Worm (Caenorhabditis elegans) whole organism, late embryonic: ENCODE measurements around the gene cosa-1.
A peak's percentile ranks its signal among the peaks of the same experiment; 100 is the strongest.

ENCODE experiments used
- C08G9.2 ChIP-seq: sonication (generic microtip); optimal IDR thresholded peaks from 2 replicates; lab custom pipeline; 2016; ENCODE audit warnings: mild to moderate bottlenecking, missing genetic modification characterization, moderate library complexity, missing compliant biosample characterization
- C38D4.7 ChIP-seq: fragments of 200-800 bp; sonication (Bioruptor generic); optimal IDR thresholded peaks from 2 replicates; lab custom pipeline; 2018; ENCODE audit warnings: mild to moderate bottlenecking, missing genetic modification characterization, moderate library complexity, missing compliant biosample characterization
- F13H6.1 ChIP-seq: sonication (generic microtip); optimal IDR thresholded peaks from 2 replicates; lab custom pipeline; 2016; ENCODE audit warnings: missing genetic modification characterization, missing compliant biosample characterization
- K02D7.2 ChIP-seq: sonication (generic microtip); optimal IDR thresholded peaks from 2 replicates; lab custom pipeline; 2017; ENCODE audit warnings: mild to moderate bottlenecking, missing genetic modification characterization, missing compliant biosample characterization
- ama-1 ChIP-seq: fragments of 150-350 bp; optimal IDR thresholded peaks from 2 replicates; lab custom pipeline; 2014
- ceh-14 ChIP-seq: sonication (generic microtip); optimal IDR thresholded peaks from 2 replicates; lab custom pipeline; 2016; ENCODE audit warnings: missing genotype, missing genetic modification characterization, missing compliant biosample characterization
- ceh-19 ChIP-seq: fragments of 200-800 bp; sonication (Bioruptor generic); optimal IDR thresholded peaks from 2 replicates; lab custom pipeline; 2018; ENCODE audit warnings: mild to moderate bottlenecking, missing genetic modification characterization, missing compliant biosample characterization
- ceh-2 ChIP-seq: sonication (generic microtip); optimal IDR thresholded peaks from 2 replicates; lab custom pipeline; 2016; ENCODE audit warnings: missing genotype, missing genetic modification characterization, missing compliant biosample characterization
- ceh-22 ChIP-seq: sonication (generic microtip); optimal IDR thresholded peaks from 2 replicates; lab custom pipeline; 2017; ENCODE audit warnings: missing biosample characterization, missing genetic modification characterization
- ceh-24 ChIP-seq: sonication (generic microtip); optimal IDR thresholded peaks from 2 replicates; lab custom pipeline; 2016; ENCODE audit warnings: mild to moderate bottlenecking, missing genetic modification characterization, missing compliant biosample characterization
- ceh-30 ChIP-seq: fragments of 150-350 bp; optimal IDR thresholded peaks from 2 replicates; lab custom pipeline; 2014; ENCODE audit warnings: missing biosample characterization, missing genetic modification characterization
- ceh-6 ChIP-seq: fragments of 200-800 bp; sonication (Bioruptor generic); optimal IDR thresholded peaks from 2 replicates; lab custom pipeline; 2018; ENCODE audit warnings: mild to moderate bottlenecking, missing genetic modification characterization, missing compliant biosample characterization
- che-1 ChIP-seq: sonication (generic microtip); optimal IDR thresholded peaks from 2 replicates; lab custom pipeline; 2016; ENCODE audit warnings: mild to moderate bottlenecking, missing genetic modification characterization, missing compliant biosample characterization
- elt-4 ChIP-seq: sonication (generic microtip); optimal IDR thresholded peaks from 2 replicates; lab custom pipeline; 2016; ENCODE audit warnings: missing genetic modification characterization, missing compliant biosample characterization
- ets-4 ChIP-seq: sonication (generic microtip); optimal IDR thresholded peaks from 2 replicates; lab custom pipeline; 2016; ENCODE audit warnings: missing genetic modification characterization, missing compliant biosample characterization
- eyg-1 ChIP-seq: sonication (generic microtip); optimal IDR thresholded peaks from 2 replicates; lab custom pipeline; 2016; ENCODE audit warnings: missing genotype, missing genetic modification characterization, missing compliant biosample characterization
- fax-1 ChIP-seq: sonication (generic microtip); optimal IDR thresholded peaks from 2 replicates; lab custom pipeline; 2016; ENCODE audit warnings: missing genotype, missing genetic modification characterization, missing compliant biosample characterization
- fkh-10 ChIP-seq: fragments of 150-350 bp; optimal IDR thresholded peaks from 2 replicates; lab custom pipeline; 2014; ENCODE audit warnings: missing biosample characterization, missing genetic modification reagents, missing genetic modification characterization
- fkh-6 ChIP-seq: sonication (generic microtip); optimal IDR thresholded peaks from 2 replicates; lab custom pipeline; 2016; ENCODE audit warnings: missing genetic modification characterization, missing compliant biosample characterization
- hlh-13 ChIP-seq: fragments of 200-800 bp; sonication (Bioruptor generic); optimal IDR thresholded peaks from 2 replicates; lab custom pipeline; 2018; ENCODE audit warnings: mild to moderate bottlenecking, missing genetic modification characterization, missing compliant biosample characterization
- hlh-15 ChIP-seq: sonication (generic microtip); optimal IDR thresholded peaks from 2 replicates; lab custom pipeline; 2016; ENCODE audit warnings: missing genetic modification characterization, missing compliant biosample characterization
- lim-6 ChIP-seq: sonication (generic microtip); optimal IDR thresholded peaks from 2 replicates; lab custom pipeline; 2016; ENCODE audit warnings: missing genetic modification characterization, missing compliant biosample characterization
- lin-11 ChIP-seq: fragments of 200-800 bp; sonication (Bioruptor generic); optimal IDR thresholded peaks from 2 replicates; lab custom pipeline; 2018; ENCODE audit warnings: mild to moderate bottlenecking, missing genetic modification characterization, missing compliant biosample characterization
- madf-2 ChIP-seq: sonication (generic microtip); optimal IDR thresholded peaks from 2 replicates; lab custom pipeline; 2017; ENCODE audit warnings: missing genetic modification characterization, missing compliant biosample characterization
- mec-3 ChIP-seq: sonication (generic microtip); optimal IDR thresholded peaks from 2 replicates; lab custom pipeline; 2016; ENCODE audit warnings: borderline replicate concordance, missing genetic modification characterization, missing compliant biosample characterization
- nhr-11 ChIP-seq: fragments of 150-350 bp; optimal IDR thresholded peaks from 2 replicates; lab custom pipeline; 2014; ENCODE audit warnings: missing biosample characterization, missing genetic modification characterization
- npax-4 ChIP-seq: sonication (generic microtip); optimal IDR thresholded peaks from 2 replicates; lab custom pipeline; 2016; ENCODE audit warnings: missing genetic modification characterization, missing compliant biosample characterization
- pat-9 ChIP-seq: fragments of 200-800 bp; sonication (Bioruptor generic); optimal IDR thresholded peaks from 2 replicates; lab custom pipeline; 2018; ENCODE audit warnings: mild to moderate bottlenecking, missing genetic modification characterization, moderate library complexity, missing compliant biosample characterization
- pha-2 ChIP-seq: sonication (generic microtip); optimal IDR thresholded peaks from 2 replicates; lab custom pipeline; 2017; ENCODE audit warnings: mild to moderate bottlenecking, missing genetic modification characterization, missing compliant biosample characterization
- pqm-1 ChIP-seq: sonication (generic microtip); optimal IDR thresholded peaks from 2 replicates; lab custom pipeline; 2016; ENCODE audit warnings: missing genetic modification characterization, missing compliant biosample characterization
- pros-1 ChIP-seq: fragments of 150-350 bp; optimal IDR thresholded peaks from 2 replicates; lab custom pipeline; 2014; ENCODE audit warnings: missing biosample characterization, missing genetic modification reagents, missing genetic modification characterization
- rnt-1 ChIP-seq: sonication (generic microtip); optimal IDR thresholded peaks from 2 replicates; lab custom pipeline; 2016; ENCODE audit warnings: missing genetic modification characterization, missing compliant biosample characterization
- sdc-2 ChIP-seq: sonication (generic microtip); optimal IDR thresholded peaks from 2 replicates; lab custom pipeline; 2016; ENCODE audit warnings: missing genotype, missing genetic modification characterization, missing compliant biosample characterization
- sox-4 ChIP-seq: sonication (generic microtip); optimal IDR thresholded peaks from 2 replicates; lab custom pipeline; 2017; ENCODE audit warnings: mild to moderate bottlenecking, missing genetic modification characterization, inconsistent platforms, missing compliant biosample characterization
- syd-9 ChIP-seq: sonication (generic microtip); optimal IDR thresholded peaks from 2 replicates; lab custom pipeline; 2016; ENCODE audit warnings: mild to moderate bottlenecking, missing genetic modification characterization, moderate library complexity, missing compliant biosample characterization
- tbx-7 ChIP-seq: sonication (generic microtip); optimal IDR thresholded peaks from 2 replicates; lab custom pipeline; 2016; ENCODE audit warnings: missing genotype, missing genetic modification characterization, missing compliant biosample characterization
- unc-3 ChIP-seq, 2 experiments: fragments of 200-800 bp in 1 of 2; sonication (Bioruptor generic) in 1 of 2; sonication (generic microtip) in 1 of 2; conservative IDR thresholded peaks in 1 of 2; optimal IDR thresholded peaks in 1 of 2; 2 replicates each; pipeline versions ENCODE4 v1.3.6 to Lab custom; 2016 to 2022; ENCODE audit warnings: missing compliant biosample characterization in 2 of 2, missing genetic modification characterization in 2 of 2, missing genetic modification reagents in 1 of 2
- zip-5 ChIP-seq: sonication (generic microtip); optimal IDR thresholded peaks from 2 replicates; lab custom pipeline; 2016; ENCODE audit warnings: missing genetic modification characterization, missing compliant biosample characterization
- ztf-16 ChIP-seq: sonication (generic microtip); optimal IDR thresholded peaks from 2 replicates; lab custom pipeline; 2017; ENCODE audit warnings: missing genetic modification characterization, missing compliant biosample characterization

cosa-1 gene

ce11 chrIII:2768635-2769034, 42.7 kb downstream of the cosa-1 start, which contains the start of gene swsn-3 (continued):
- TF ChIP-seq elt-4 (tag; lab: Kevin White, UChicago) (no peak), pha-2 (tag; lab: Kevin White, UChicago) (peak; percentile 83), madf-2 (tag; lab: Kevin White, UChicago) (peak; percentile 71), C08G9.2 (tag; lab: Kevin White, UChicago) (peak; percentile 75), C38D4.7 (GFP tag; lab: Kevin White, UChicago) (peak; percentile 74), sdc-2 (tag; lab: Kevin White, UChicago) (peak; percentile 76), nhr-11 (no peak), hlh-13 (GFP tag; lab: Kevin White, UChicago) (peak; percentile 52), pros-1 (tag; lab: Kevin White, UChicago) (no peak), che-1 (tag; lab: Kevin White, UChicago) (peak; percentile 79), K02D7.2 (peak; percentile 88), npax-4 (tag; lab: Kevin White, UChicago) (peak; percentile 73), ztf-16 (tag; lab: Kevin White, UChicago) (peak; percentile 81), ceh-22 (tag; lab: Kevin White, UChicago) (no peak), tbx-7 (peak; percentile 48), syd-9 (peak; percentile 57), F13H6.1 (peak; percentile 90), ceh-2 (tag; lab: Kevin White, UChicago) (peak; percentile 83), eyg-1 (peak; percentile 84), lim-6 (tag; lab: Kevin White, UChicago) (peak; percentile 85), ceh-14 (peak; percentile 98), zip-5 (tag; lab: Kevin White, UChicago) (peak; percentile 63), fkh-10 (GFP tag; lab: Kevin White, UChicago) (no peak), lin-11 (tag; lab: Kevin White, UChicago) (peak; percentile 69), fkh-6 (tag; lab: Kevin White, UChicago) (peak; percentile 46), ets-4 (tag; lab: Kevin White, UChicago) (peak; percentile 40), fax-1 (tag; lab: Kevin White, UChicago) (peak; percentile 78), pat-9 (peak; percentile 77), pqm-1 (tag; lab: Kevin White, UChicago) (peak; percentile 54), ceh-30 (peak; percentile 55), ama-1 (lab: Kevin White, UChicago) (no peak)
- TF ChIP-seq, all 69 proteins: peak for 60

- TF ChIP-seq ceh-6 (GFP tag; lab: Kevin White, UChicago) = no peak
- TF ChIP-seq rnt-1 = no peak
- TF ChIP-seq eyg-1 = no peak
- no peak for TF ChIP-seq pha-2 (tag; lab: Kevin White, UChicago)
These were observed 43.2 kb downstream of the cosa-1 start for ce11 chrIII:2769078-2769477.

DNA sequence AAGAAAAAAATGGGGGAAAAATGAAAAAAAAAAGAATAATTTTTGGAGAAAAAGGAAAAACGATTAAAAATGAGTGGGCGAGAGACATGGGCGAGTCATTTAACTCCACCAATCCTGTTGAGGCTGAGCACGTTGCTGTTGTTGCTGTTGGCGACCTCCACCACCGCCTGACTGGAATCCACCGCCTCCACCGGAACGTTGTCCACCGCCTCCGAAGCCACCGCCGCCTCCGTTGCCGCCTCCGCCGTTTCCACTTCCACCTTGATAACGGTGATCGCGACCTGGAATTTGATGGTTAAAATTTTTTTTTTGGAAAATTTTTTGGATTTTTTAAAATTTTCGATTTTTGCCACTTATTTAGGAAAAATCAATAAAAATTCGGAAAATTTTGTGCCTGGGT, 44.8 kb downstream of the cosa-1 start:
- TF ChIP-seq tbx-7 (no peak), unc-3 (GFP tag; conservative IDR thresholded peaks at IDR 0.05; lab: Robert Waterston, UW) (no peak), unc-3 (tag; optimal IDR thresholded peaks at IDR 0.05; lab: Kevin White, UChicago) (no peak), pqm-1 (tag; lab: Kevin White, UChicago) (no peak), ama-1 (lab: Kevin White, UChicago) (no peak), ets-4 (tag; lab: Kevin White, UChicago) (no peak), mec-3 (tag; lab: Kevin White, UChicago) (no peak), hlh-15 (no peak), ceh-24 (no peak)

ce11 chrIII:2778655-2779054, 52.7 kb downstream of the cosa-1 start, which contains the start of gene laf-1:
TSS of gene laf-1 (minus strand) at chrIII:2779053.
- TF ChIP-seq ceh-19 (GFP tag; lab: Kevin White, UChicago) (no peak), pat-9 (no peak), elt-4 (tag; lab: Kevin White, UChicago) (peak; percentile 59), sox-4 (tag; lab: Kevin White, UChicago) (no peak), ceh-14 (no peak), hlh-15 (no peak)
- TF ChIP-seq, all 69 proteins: peak for 1
